Worm (Caenorhabditis elegans) whole organism, L4 larva: ENCODE measurements around the gene C50D2.10.

Source experiments
- T20F7.1 ChIP-seq: fragments of 200-800 bp; sonication (Bioruptor generic); optimal IDR thresholded peaks from 2 replicates; lab custom pipeline; 2018; ENCODE audit warnings: mild to moderate bottlenecking, missing genetic modification characterization, missing compliant biosample characterization
- T26A8.4 ChIP-seq: fragments of 200-800 bp; sonication (Bioruptor generic); IDR thresholded peaks from 2 replicates; pipeline ENCODE4 v1.3.6; 2022; ENCODE audit warnings: missing genetic modification characterization, missing compliant biosample characterization
- Y48G9A.11 ChIP-seq: fragments of 200-800 bp; sonication (Bioruptor generic); IDR thresholded peaks from 2 replicates; pipeline ENCODE4 v1.3.6; 2022; ENCODE audit warnings: missing genetic modification reagents, missing genetic modification characterization, missing compliant biosample characterization
- ZK337.2 ChIP-seq: fragments of 200-800 bp; sonication (Bioruptor generic); IDR thresholded peaks from 2 replicates; pipeline ENCODE4 v1.3.6; 2022; ENCODE audit warnings: missing genetic modification reagents, missing genetic modification characterization, missing compliant biosample characterization
- ZK546.5 ChIP-seq, 2 experiments: sonication (generic microtip); optimal IDR thresholded peaks; 2 replicates each; lab custom pipeline; 2017; ENCODE audit warnings: missing biosample characterization in 2 of 2, missing genetic modification characterization in 2 of 2
- attf-4 ChIP-seq: sonication (generic microtip); optimal IDR thresholded peaks from 3 replicates; lab custom pipeline; 2017; ENCODE audit warnings: missing biosample characterization, missing genetic modification characterization
- ceh-20 ChIP-seq: fragments of 200-800 bp; sonication (Bioruptor generic); IDR thresholded peaks from 2 replicates; pipeline ENCODE4 v1.3.6; 2022; ENCODE audit warnings: missing genetic modification reagents, missing genetic modification characterization, missing compliant biosample characterization
- ceh-28 ChIP-seq: fragments of 150-350 bp; optimal IDR thresholded peaks from 2 replicates; lab custom pipeline; 2014; ENCODE audit warnings: missing biosample characterization, missing genetic modification reagents, missing genetic modification characterization
- ceh-44 ChIP-seq: fragments of 200-800 bp; sonication (Bioruptor generic); IDR thresholded peaks from 2 replicates; pipeline ENCODE4 v1.3.6; 2022; ENCODE audit warnings: missing genetic modification reagents, missing genetic modification characterization, missing compliant biosample characterization
- daf-12 ChIP-seq: fragments of 150-350 bp; optimal IDR thresholded peaks from 2 replicates; lab custom pipeline; 2014; ENCODE audit warnings: missing biosample characterization, missing genetic modification reagents, missing genetic modification characterization
- dmd-6 ChIP-seq: fragments of 200-800 bp; sonication (Bioruptor generic); IDR thresholded peaks from 2 replicates; pipeline ENCODE4 v1.3.6; 2022; ENCODE audit warnings: missing genetic modification reagents, missing genetic modification characterization, missing compliant biosample characterization
- dmd-8 ChIP-seq: fragments of 200-800 bp; sonication (Bioruptor generic); IDR thresholded peaks from 2 replicates; pipeline ENCODE4 v1.3.6; 2022; ENCODE audit warnings: missing genetic modification characterization, missing compliant biosample characterization
- duxl-1 ChIP-seq: sonication (generic microtip); optimal IDR thresholded peaks from 2 replicates; lab custom pipeline; 2016; ENCODE audit warnings: mild to moderate bottlenecking, missing genetic modification characterization, moderate library complexity, missing compliant biosample characterization; ENCODE audit not compliant: poor library complexity
- dve-1 ChIP-seq: sonication (generic microtip); optimal IDR thresholded peaks from 2 replicates; lab custom pipeline; 2017; ENCODE audit warnings: antibody characterized with exemption, mild to moderate bottlenecking, missing genetic modification characterization, missing compliant biosample characterization; ENCODE audit not compliant: insufficient read depth
- hlh-11 ChIP-seq: fragments of 200-800 bp; sonication (Bioruptor generic); optimal IDR thresholded peaks from 2 replicates; lab custom pipeline; 2018; ENCODE audit warnings: mild to moderate bottlenecking, missing genetic modification characterization, missing compliant biosample characterization
- hlh-30 ChIP-seq: sonication (generic microtip); optimal IDR thresholded peaks from 2 replicates; lab custom pipeline; 2017; ENCODE audit warnings: antibody characterized with exemption, mild to moderate bottlenecking, missing genetic modification characterization, missing compliant biosample characterization; ENCODE audit not compliant: insufficient read depth
- hmg-1.1 ChIP-seq: fragments of 200-800 bp; sonication (Bioruptor generic); IDR thresholded peaks from 2 replicates; pipeline ENCODE4 v1.3.6; 2022; ENCODE audit warnings: missing genetic modification reagents, missing genetic modification characterization, missing compliant biosample characterization
- lin-1 ChIP-seq: fragments of 200-800 bp; sonication (Bioruptor generic); IDR thresholded peaks from 2 replicates; pipeline ENCODE4 v1.3.6; 2022; ENCODE audit warnings: missing genetic modification reagents, missing genetic modification characterization, missing compliant biosample characterization
- lin-15B ChIP-seq: fragments of 150-350 bp; sonication (generic microtip); optimal IDR thresholded peaks from 3 replicates; lab custom pipeline; 2014; ENCODE audit warnings: missing biosample characterization, missing genetic modification characterization
- madf-5 ChIP-seq, 2 experiments: fragments of 200-800 bp; sonication (Bioruptor generic); IDR thresholded peaks; 2 replicates each; pipeline ENCODE4 v1.3.6; 2022; ENCODE audit warnings: missing compliant biosample characterization in 2 of 2, missing genetic modification characterization in 2 of 2
- mes-2 ChIP-seq: sonication (generic microtip); optimal IDR thresholded peaks from 2 replicates; lab custom pipeline; 2016; ENCODE audit warnings: missing genotype, mild to moderate bottlenecking, missing genetic modification characterization, missing compliant biosample characterization; ENCODE audit not compliant: poor library complexity, severe bottlenecking
- nhr-10 ChIP-seq: fragments of 150-350 bp; optimal IDR thresholded peaks from 2 replicates; lab custom pipeline; 2014; ENCODE audit warnings: missing biosample characterization, missing genetic modification characterization
- nhr-11 ChIP-seq: fragments of 150-350 bp; optimal IDR thresholded peaks from 2 replicates; lab custom pipeline; 2014; ENCODE audit warnings: missing biosample characterization, missing genetic modification characterization
- nhr-25 ChIP-seq: sonication (generic microtip); optimal IDR thresholded peaks from 2 replicates; lab custom pipeline; 2017; ENCODE audit warnings: missing genetic modification characterization, mild to moderate bottlenecking, missing compliant biosample characterization, antibody characterized with exemption, moderate library complexity, borderline replicate concordance; ENCODE audit not compliant: insufficient read depth
- nhr-28 ChIP-seq: fragments of 150-350 bp; optimal IDR thresholded peaks from 2 replicates; lab custom pipeline; 2014; ENCODE audit warnings: missing biosample characterization, missing genetic modification characterization
- nhr-76 ChIP-seq: fragments of 150-350 bp; optimal IDR thresholded peaks from 2 replicates; lab custom pipeline; 2014; ENCODE audit warnings: missing biosample characterization, missing genetic modification characterization
- nhr-77 ChIP-seq: fragments of 150-350 bp; optimal IDR thresholded peaks from 2 replicates; lab custom pipeline; 2014; ENCODE audit warnings: missing biosample characterization, missing genetic modification characterization
- php-3 ChIP-seq: fragments of 200-800 bp; sonication (Bioruptor generic); IDR thresholded peaks from 2 replicates; pipeline ENCODE4 v1.3.6; 2022; ENCODE audit warnings: missing genetic modification reagents, missing genetic modification characterization, missing compliant biosample characterization
- pqm-1 ChIP-seq: sonication (generic microtip); optimal IDR thresholded peaks from 2 replicates; lab custom pipeline; 2017; ENCODE audit warnings: missing biosample characterization, missing genetic modification characterization
- saeg-2 ChIP-seq: fragments of 200-800 bp; sonication (Bioruptor generic); IDR thresholded peaks from 2 replicates; pipeline ENCODE4 v1.3.6; 2022; ENCODE audit warnings: missing genetic modification reagents, missing genetic modification characterization, missing compliant biosample characterization
- snpc-1.2 ChIP-seq: fragments of 200-800 bp; sonication (Bioruptor generic); IDR thresholded peaks from 2 replicates; pipeline ENCODE4 v1.3.6; 2022; ENCODE audit warnings: missing genetic modification reagents, missing genetic modification characterization, missing compliant biosample characterization
- unc-62 ChIP-seq, 3 experiments: fragments of 150-350 bp in 1 of 3; sonication (generic microtip); optimal IDR thresholded peaks in 2 of 3; peaks in 1 of 3; 1 replicate in 1 of 3; 2 replicates in 2 of 3; lab custom pipeline; 2014 to 2017; ENCODE audit warnings: missing biosample characterization in 3 of 3, missing genetic modification characterization in 3 of 3, missing genetic modification reagents in 3 of 3, missing genotype in 1 of 3
- vab-7 ChIP-seq: fragments of 200-800 bp; sonication (Bioruptor generic); IDR thresholded peaks from 2 replicates; pipeline ENCODE4 v1.3.6; 2022; ENCODE audit warnings: missing genetic modification reagents, missing genetic modification characterization, missing compliant biosample characterization
- ztf-11 ChIP-seq: fragments of 150-350 bp; optimal IDR thresholded peaks from 2 replicates; lab custom pipeline; 2014; ENCODE audit warnings: missing biosample characterization, missing genetic modification characterization

The C50D2.10 gene

DNA sequence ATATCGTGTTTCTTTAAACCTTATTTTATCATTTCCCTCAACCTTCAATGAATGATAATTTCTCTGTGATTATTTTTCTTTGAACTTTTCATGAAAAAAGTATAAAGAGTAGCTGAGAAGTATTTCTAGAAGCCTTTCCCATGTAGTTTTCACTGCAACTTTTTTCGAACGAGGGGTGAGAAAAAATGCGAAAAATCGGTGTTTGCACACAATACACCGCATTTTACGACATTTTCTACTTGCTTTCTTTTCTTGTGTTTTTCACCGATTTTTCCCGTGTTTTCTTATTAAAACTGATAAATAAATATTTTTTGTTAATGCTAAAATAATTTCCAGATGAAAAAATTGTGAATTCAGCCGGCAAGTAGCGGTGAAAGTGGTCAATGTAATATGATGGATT lies at the start of gene C50D2.10:
Gene C50D2.10 (plus strand): TSS at position 245 of the 400 bp plus-strand sequence.
- TF ChIP-seq Y48G9A.11, result peak; percentile 68
- TF ChIP-seq, all 104 proteins: peak for 1; not testable (repeated sequence) for 103

DNA sequence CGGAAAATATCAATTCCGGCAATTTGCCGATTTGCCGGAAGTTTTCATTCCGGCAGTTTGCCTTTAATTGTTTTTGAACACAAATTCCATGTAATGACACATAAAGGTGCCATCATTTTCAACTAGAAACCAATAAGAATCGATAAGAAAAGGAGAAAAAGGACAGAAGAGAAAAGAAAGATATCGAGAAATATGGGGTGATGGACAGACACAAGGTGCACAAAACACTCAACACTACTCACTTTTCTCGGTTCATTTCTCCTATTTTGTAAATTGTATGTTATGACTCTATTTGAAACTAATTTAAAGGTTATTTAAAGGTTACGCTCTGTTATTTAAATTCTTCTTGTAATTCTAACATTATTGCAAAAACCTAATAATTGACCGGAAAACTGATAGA lies 48.1 kb upstream of the C50D2.10 start:
- TF ChIP-seq pqm-1 (tag; lab: Kevin White, UChicago), result peak; percentile 42
- TF ChIP-seq dve-1 (tag; lab: Kevin White, UChicago), result peak; percentile 45
- TF ChIP-seq T20F7.1 (GFP tag; lab: Kevin White, UChicago), result peak; percentile 6
- 0 out of 4 replicates have a peak, but pooled peaks of 1 of the 2 experiments have one; percentile 46 for TF ChIP-seq madf-5 (GFP tag; IDR thresholded peaks at IDR 0.05; lab: Robert Waterston, UW)
- peak; percentile 25; the same call in 1 of the 2 replicates for TF ChIP-seq dmd-6 (GFP tag; lab: Robert Waterston, UW)
- no peak for TF ChIP-seq ceh-44 (GFP tag; lab: Robert Waterston, UW)
- no peak for TF ChIP-seq ZK546.5 (tag; optimal IDR thresholded peaks at IDR 0.05; lab: Kevin White, UChicago)
- no peak for TF ChIP-seq nhr-25 (tag; lab: Kevin White, UChicago)
- peak; percentile 76 for TF ChIP-seq nhr-28 (tag; lab: Kevin White, UChicago)
- TF ChIP-seq hlh-11 (tag; lab: Kevin White, UChicago), result peak; percentile 53
- TF ChIP-seq mes-2 (tag; lab: Kevin White, UChicago), result peak; percentile 1
- TF ChIP-seq dmd-8, result no peak
- TF ChIP-seq nhr-77, result peak; percentile 53

DNA sequence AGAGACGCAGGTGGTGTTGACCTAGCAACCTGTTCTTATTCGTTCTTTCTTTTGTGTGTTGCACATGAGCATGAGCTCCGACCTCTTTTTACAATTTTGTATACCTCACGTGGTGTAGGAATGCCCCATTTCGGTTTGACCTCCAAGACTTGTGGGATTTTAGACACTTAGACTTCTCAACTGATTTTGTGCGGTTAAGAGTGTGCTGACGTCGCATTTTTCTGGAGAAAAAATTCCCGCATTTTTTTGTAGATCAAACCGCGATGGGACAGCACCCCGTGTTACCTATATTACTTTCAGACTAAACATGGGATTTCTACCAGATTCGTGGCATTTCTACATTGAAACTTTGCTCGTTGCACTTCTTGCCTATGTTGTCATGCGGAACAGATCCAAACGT lies 47.6 kb upstream of the C50D2.10 start, which contains the start of gene sptl-1:
Gene sptl-1 (plus strand): TSS at position 301 of the 400 bp plus-strand sequence.
- TF ChIP-seq mes-2 (tag; lab: Kevin White, UChicago) (peak; percentile 7), ceh-44 (GFP tag; lab: Robert Waterston, UW) (no peak)

- TF ChIP-seq hlh-30 (tag; lab: Kevin White, UChicago) (peak; percentile 33), snpc-1.2 (no peak), lin-1 (no peak), nhr-28 (tag; lab: Kevin White, UChicago) (no peak)
Measured at ce11 chrII:55204-55603, 43.7 kb upstream of the C50D2.10 start, which contains the start of gene tre-5. tre-5 (minus strand) TSS chrII:55304.

DNA sequence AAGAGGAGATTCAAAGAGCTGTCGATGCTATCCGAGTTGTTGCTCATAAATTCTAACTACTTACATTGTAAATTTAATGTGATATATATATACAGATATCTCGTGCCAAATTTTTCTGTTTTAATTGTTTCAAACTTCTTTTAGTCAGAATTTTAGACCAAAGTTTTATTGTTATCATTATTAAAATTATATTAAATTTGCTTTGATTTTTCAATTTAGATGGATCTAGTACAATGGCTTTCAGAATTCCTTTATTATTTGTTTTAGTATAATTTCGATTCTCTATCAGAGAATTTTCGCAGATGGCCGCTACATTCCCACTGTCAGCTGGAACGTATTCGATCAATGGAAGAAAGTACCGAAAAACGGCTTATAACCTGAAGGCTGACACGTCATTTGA lies 41.6 kb upstream of the C50D2.10 start, which contains the start of gene ascc-1:
Gene ascc-1 (plus strand): TSS at position 301 of the 400 bp plus-strand sequence.
- no peak for TF ChIP-seq nhr-11
- TF ChIP-seq, all 104 proteins: peak for 0

- TF ChIP-seq saeg-2 (no peak), unc-62 (GFP tag; optimal IDR thresholded peaks at IDR 0.05 in 1 of 2; lab: Kevin White, UChicago) (peak in 1 of 2 experiments; percentile 78), unc-62 (tag; optimal IDR thresholded peaks at IDR 0.05; lab: Kevin White, UChicago) (no peak), dmd-6 (GFP tag; lab: Robert Waterston, UW) (0 out of 2 replicates have a peak, but pooled peaks have one; percentile 3), dmd-8 (0 out of 2 replicates have a peak, but pooled peaks have one; percentile 9)
Measured at ce11 chrII:57873-58272, 41.1 kb upstream of the C50D2.10 start.

- TF ChIP-seq hlh-11 (tag; lab: Kevin White, UChicago), result peak; percentile 22
- TF ChIP-seq ZK546.5 (tag; optimal IDR thresholded peaks at IDR 0.05; lab: Kevin White, UChicago), result no peak
- peak; percentile 26 for TF ChIP-seq nhr-28 (tag; lab: Kevin White, UChicago)
- TF ChIP-seq hlh-30 (tag; lab: Kevin White, UChicago), result peak; percentile 47
Measured at ce11 chrII:60049-60448, 38.9 kb upstream of the C50D2.10 start.

DNA sequence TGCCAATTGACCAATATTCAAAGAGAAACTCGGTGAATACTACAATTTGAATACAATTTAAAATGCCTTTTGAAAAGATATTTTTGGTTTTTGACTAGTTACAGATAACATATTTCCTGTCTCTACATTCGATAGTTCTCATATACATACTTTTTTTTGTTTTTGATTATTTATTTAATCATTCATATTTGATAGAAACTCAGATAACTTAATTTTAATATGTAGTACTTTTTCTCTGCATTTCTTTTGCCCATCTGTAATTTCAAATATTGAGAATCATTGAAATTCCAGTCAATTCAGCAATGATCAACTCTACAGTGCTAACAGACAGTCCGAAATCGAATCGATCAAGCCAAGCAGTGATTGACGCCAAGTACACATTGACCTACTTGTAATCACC lies 37.9 kb upstream of the C50D2.10 start, which contains the start of gene C23H3.2:
Gene C23H3.2 (plus strand): TSS at position 301 of the 400 bp plus-strand sequence.
- no peak for TF ChIP-seq attf-4 (tag; lab: Kevin White, UChicago)
- no peak for TF ChIP-seq nhr-76 (tag; lab: Kevin White, UChicago)
- TF ChIP-seq php-3 (GFP tag; lab: Robert Waterston, UW), result no peak
- no peak for TF ChIP-seq ceh-20 (GFP tag; lab: Robert Waterston, UW)
- TF ChIP-seq unc-62 (GFP tag; optimal IDR thresholded peaks at IDR 0.05 in 1 of 2; lab: Kevin White, UChicago), result no peak
- TF ChIP-seq unc-62 (tag; optimal IDR thresholded peaks at IDR 0.05; lab: Kevin White, UChicago), result no peak
- no peak for TF ChIP-seq nhr-28 (tag; lab: Kevin White, UChicago)
- TF ChIP-seq duxl-1 (tag; lab: Kevin White, UChicago), result no peak
- no peak for TF ChIP-seq vab-7 (GFP tag; lab: Robert Waterston, UW)
- TF ChIP-seq ceh-28 (tag; lab: Kevin White, UChicago), result no peak
- TF ChIP-seq T26A8.4 (GFP tag; lab: Robert Waterston, UW), result no peak
- TF ChIP-seq nhr-10 (tag; lab: Kevin White, UChicago), result no peak
- no peak for TF ChIP-seq ZK337.2 (GFP tag; lab: Robert Waterston, UW)
- TF ChIP-seq daf-12 (tag; lab: Kevin White, UChicago), result no peak
- no peak for TF ChIP-seq ztf-11 (tag; lab: Kevin White, UChicago)
- TF ChIP-seq hmg-1.1 (GFP tag; lab: Robert Waterston, UW), result no peak
- TF ChIP-seq lin-15B (tag; lab: Kevin White, UChicago), result no peak
- no peak for TF ChIP-seq T20F7.1 (GFP tag; lab: Kevin White, UChicago)
